Fruit fly (Drosophila melanogaster): Measurements from ENCODE around the gene CG15443.
A peak's percentile ranks its signal among the peaks of the same experiment; 100 is the strongest.

CG15443 gene

DNA sequence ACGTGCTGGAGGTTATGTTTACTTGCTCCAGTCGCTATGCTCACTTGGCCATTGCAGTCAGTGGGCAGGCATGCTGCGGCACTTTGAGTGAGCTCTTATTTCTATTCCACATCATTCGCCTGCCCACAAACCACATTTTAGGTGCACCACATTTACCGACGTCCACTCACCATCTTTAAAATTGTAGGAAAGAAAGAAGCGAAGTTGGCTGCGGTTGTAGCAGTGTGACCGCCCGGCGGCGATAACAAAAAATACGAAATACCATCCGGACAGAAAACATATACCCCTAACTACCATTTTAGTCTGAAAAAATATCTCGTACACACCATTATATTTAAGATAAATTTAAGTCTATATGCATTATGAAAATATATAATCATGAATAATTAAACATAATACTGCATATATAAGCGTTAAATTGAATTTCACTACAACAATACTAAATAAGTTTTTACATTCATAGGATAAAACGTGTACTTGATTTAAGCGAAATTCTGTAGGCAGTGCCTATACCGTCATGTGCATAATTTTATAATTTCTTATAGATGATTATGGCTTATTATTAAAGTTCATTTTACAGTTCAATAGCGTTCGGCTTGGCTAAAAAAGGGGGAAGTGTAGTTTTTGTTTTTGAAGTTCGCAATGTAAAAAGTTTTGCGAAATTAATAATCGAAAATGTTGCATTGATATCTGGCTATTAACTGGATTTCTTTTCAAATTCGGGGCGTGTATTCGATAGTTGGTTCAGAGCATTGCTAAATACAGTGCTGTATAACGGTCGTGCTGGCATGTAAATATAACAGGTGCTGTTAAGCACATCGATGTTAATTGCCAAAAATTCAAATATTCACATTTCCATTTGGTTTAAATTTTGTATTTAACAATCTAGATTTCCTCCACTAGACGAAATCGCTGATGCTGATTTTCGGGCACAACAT, 4.9 kb downstream of the CG15443 start, which contains the start of gene RpL27A (continued):
- TF ChIP-seq lz (GFP tag; optimal IDR thresholded peaks at IDR 0.05) (peak; percentile 72), CG6808 (GFP tag; optimal IDR thresholded peaks at IDR 0.05) (peak; percentile 65), fd85E (GFP tag; optimal IDR thresholded peaks at IDR 0.05) (no peak), Ets21C (GFP tag; optimal IDR thresholded peaks at IDR 0.05) (no peak), Sox102F (GFP tag; optimal IDR thresholded peaks at IDR 0.05) (no peak), CG10669 (GFP tag; optimal IDR thresholded peaks at IDR 0.05) (peak; percentile 55), achi (GFP tag; optimal IDR thresholded peaks at IDR 0.05) (peak; percentile 69), CG3919 (GFP tag; optimal IDR thresholded peaks at IDR 0.05) (peak; percentile 86), CG8632 (GFP tag; optimal IDR thresholded peaks at IDR 0.05) (peak; percentile 35), pdm3 (GFP tag; optimal IDR thresholded peaks at IDR 0.05) (peak; percentile 57), ss (GFP tag; optimal IDR thresholded peaks at IDR 0.05) (peak; percentile 70 to 75), CG4318 (GFP tag; optimal IDR thresholded peaks at IDR 0.05) (no peak), dac (GFP tag; optimal IDR thresholded peaks at IDR 0.05) (peak; percentile 68), Blimp-1 (GFP tag; optimal IDR thresholded peaks at IDR 0.05) (peak; percentile 45), salr (GFP tag; optimal IDR thresholded peaks at IDR 0.05) (peak in 1 of 2 experiments; percentile 78), Eip93F (GFP tag; optimal IDR thresholded peaks at IDR 0.05) (no peak), CG7368 (GFP tag; optimal IDR thresholded peaks at IDR 0.05) (peak; percentile 48), acj6 (GFP tag; optimal IDR thresholded peaks at IDR 0.05) (peak; percentile 61), fkh (GFP tag; optimal IDR thresholded peaks at IDR 0.05) (peak; percentile 49), Lpt (GFP tag; optimal IDR thresholded peaks at IDR 0.05) (peak; percentile 9), OdsH (GFP tag; optimal IDR thresholded peaks at IDR 0.05) (peak; percentile 70), CG8319 (GFP tag; optimal IDR thresholded peaks at IDR 0.05) (no peak)

- TF ChIP-seq CG15336 (GFP tag; IDR thresholded peaks at IDR 0.05) (0 out of 2 replicates have a peak, but pooled peaks have one; percentile 10), topi (GFP tag; optimal IDR thresholded peaks at IDR 0.05) (peak; percentile 24), Hr39 (GFP tag; optimal IDR thresholded peaks at IDR 0.05) (no peak), ss (GFP tag; optimal IDR thresholded peaks at IDR 0.05) (peak; percentile 16 to 37), Eip93F (GFP tag; optimal IDR thresholded peaks at IDR 0.05) (no peak), Eip75B (GFP tag; optimal IDR thresholded peaks at IDR 0.05) (peak; percentile 12), achi (GFP tag; optimal IDR thresholded peaks at IDR 0.05) (no peak), Eip78C (GFP tag) (peak; percentile 71), Met (GFP tag; optimal IDR thresholded peaks at IDR 0.05) (peak; percentile 1), CG3032 (tag; optimal IDR thresholded peaks at IDR 0.05) (peak; percentile 6), dsx (GFP tag; optimal IDR thresholded peaks at IDR 0.05; ENCODE audit: poor library complexity, severe bottlenecking) (peak; percentile 80), CG6854 (GFP tag; optimal IDR thresholded peaks at IDR 0.05) (peak; percentile 0), Sox14 (GFP tag; optimal IDR thresholded peaks at IDR 0.05) (peak; percentile 28), CG1621 (tag; optimal IDR thresholded peaks at IDR 0.05) (peak; percentile 35), cyc (GFP tag; optimal IDR thresholded peaks at IDR 0.05) (no peak), vri (GFP tag; optimal IDR thresholded peaks at IDR 0.05) (peak; percentile 44), Smox (GFP tag; optimal IDR thresholded peaks at IDR 0.05) (no peak), CG6163 (GFP tag; IDR thresholded peaks at IDR 0.05) (0 out of 3 replicates have a peak, but pooled peaks have one; percentile 26), OdsH (GFP tag; optimal IDR thresholded peaks at IDR 0.05) (peak; percentile 2), esn (GFP tag; optimal IDR thresholded peaks at IDR 0.05) (peak; percentile 28), eg (GFP tag; IDR thresholded peaks at IDR 0.05) (peak; percentile 53; the same call in 1 of the 3 replicates), svp (GFP tag) (peak; percentile 89)
These were observed 6.7 kb downstream of the CG15443 start, which contains the start of gene Gs1l for dm6 chr2L:4456539-4456994. Gene Gs1l (minus strand): TSS chr2L:4456807.

All from whole organism, prepupa.